Worm (Caenorhabditis elegans) whole organism, early embryonic: ENCODE measurements around the gene zip-6.
"Not testable (repeated sequence)": the region's sequence is repeated elsewhere in the genome, so short reads cannot be mapped to it uniquely, and the experiment has no call there.

Experiments used
- B0310.2 ChIP-seq: sonication (generic microtip); optimal IDR thresholded peaks from 2 replicates; lab custom pipeline; 2016; ENCODE audit warnings: mild to moderate bottlenecking, missing genetic modification characterization, missing compliant biosample characterization
- F13C5.2 ChIP-seq: sonication (generic microtip); optimal IDR thresholded peaks from 2 replicates; lab custom pipeline; 2017; ENCODE audit warnings: mild to moderate bottlenecking, missing genetic modification characterization, inconsistent platforms, missing compliant biosample characterization
- aly-1 ChIP-seq: sonication (generic microtip); optimal IDR thresholded peaks from 2 replicates; lab custom pipeline; 2016; ENCODE audit warnings: missing genetic modification characterization, missing compliant biosample characterization
- ama-1 ChIP-seq: fragments of 150-350 bp; optimal IDR thresholded peaks from 2 replicates; lab custom pipeline; 2014
- ceh-13 ChIP-seq: fragments of 200-800 bp; sonication (Bioruptor generic); optimal IDR thresholded peaks from 2 replicates; lab custom pipeline; 2018; ENCODE audit warnings: mild to moderate bottlenecking, missing genetic modification characterization, missing compliant biosample characterization
- ceh-36 ChIP-seq: sonication (generic microtip); optimal IDR thresholded peaks from 2 replicates; lab custom pipeline; 2016; ENCODE audit warnings: missing genetic modification characterization, inconsistent platforms, missing compliant biosample characterization
- ets-7 ChIP-seq: sonication (generic microtip); optimal IDR thresholded peaks from 2 replicates; lab custom pipeline; 2016; ENCODE audit warnings: missing genotype, missing genetic modification characterization, missing compliant biosample characterization
- flt-1 ChIP-seq: fragments of 200-800 bp; sonication (Bioruptor generic); IDR thresholded peaks from 2 replicates; pipeline ENCODE4 v1.3.6; 2022; ENCODE audit warnings: missing genetic modification characterization, missing compliant biosample characterization
- hmbx-1 ChIP-seq: sonication (generic microtip); optimal IDR thresholded peaks from 2 replicates; lab custom pipeline; 2016; ENCODE audit warnings: mild to moderate bottlenecking, missing genetic modification characterization, missing compliant biosample characterization
- hmg-4 ChIP-seq: fragments of 200-800 bp; sonication (Bioruptor generic); optimal IDR thresholded peaks from 2 replicates; lab custom pipeline; 2018; ENCODE audit warnings: mild to moderate bottlenecking, missing genetic modification characterization, missing compliant biosample characterization
- hnd-1 ChIP-seq: sonication (generic microtip); optimal IDR thresholded peaks from 2 replicates; lab custom pipeline; 2016; ENCODE audit warnings: missing genetic modification characterization, missing compliant biosample characterization
- pes-1 ChIP-seq: fragments of 200-800 bp; sonication (Bioruptor generic); IDR thresholded peaks from 2 replicates; pipeline ENCODE4 v1.3.6; 2022; ENCODE audit warnings: missing genetic modification reagents, missing genetic modification characterization, missing compliant biosample characterization
- scrt-1 ChIP-seq: fragments of 200-800 bp; sonication (Bioruptor generic); IDR thresholded peaks from 2 replicates; pipeline ENCODE4 v1.3.6; 2022; ENCODE audit warnings: missing genetic modification characterization, missing compliant biosample characterization
- sea-1 ChIP-seq: fragments of 200-800 bp; sonication (Bioruptor generic); conservative IDR thresholded peaks from 2 replicates; pipeline ENCODE4 v1.3.6; 2022; ENCODE audit warnings: missing genetic modification characterization, missing compliant biosample characterization
- tbx-11 ChIP-seq: fragments of 200-800 bp; sonication (Bioruptor generic); IDR thresholded peaks from 2 replicates; pipeline ENCODE4 v1.3.6; 2022; ENCODE audit warnings: missing genetic modification characterization, missing compliant biosample characterization
- tbx-37 ChIP-seq: fragments of 200-800 bp; sonication (Bioruptor generic); conservative IDR thresholded peaks from 2 replicates; pipeline ENCODE4 v1.3.6; 2022; ENCODE audit warnings: missing genetic modification reagents, missing genetic modification characterization, missing compliant biosample characterization
- tra-4 ChIP-seq: sonication (generic microtip); optimal IDR thresholded peaks from 2 replicates; lab custom pipeline; 2017; ENCODE audit warnings: missing genetic modification characterization, missing compliant biosample characterization

zip-6 gene

ce11 chrIV:11180077-11180476 is 37.9 kb downstream of the zip-6 start:
- no peak for TF ChIP-seq tbx-11
- no peak for TF ChIP-seq tra-4 (tag; lab: Kevin White, UChicago)
- no peak for TF ChIP-seq tbx-37
- TF ChIP-seq ceh-13 (GFP tag; lab: Kevin White, UChicago): no peak
- TF ChIP-seq hmg-4 (GFP tag; lab: Kevin White, UChicago): no peak
- TF ChIP-seq B0310.2 (tag; lab: Kevin White, UChicago): no peak
- TF ChIP-seq sea-1 (GFP tag; lab: Robert Waterston, UW): no peak
- TF ChIP-seq aly-1 (tag; lab: Kevin White, UChicago): no peak

- not testable (repeated sequence) for TF ChIP-seq hmg-4 (GFP tag; lab: Kevin White, UChicago); hnd-1; scrt-1 (GFP tag; lab: Robert Waterston, UW)
Measured at ce11 chrIV:11179123-11179740, 38.7 kb downstream of the zip-6 start, which contains the start of gene cpt-2. Gene cpt-2 (plus strand): TSS chrIV:11179645.

ce11 chrIV:11178495-11178894 is 39.4 kb downstream of the zip-6 start, which contains the start of gene C08F8.9:
Gene C08F8.9 (minus strand): TSS chrIV:11178595.
- TF ChIP-seq ceh-36 (no peak), flt-1 (GFP tag; lab: Robert Waterston, UW) (no peak), sea-1 (GFP tag; lab: Robert Waterston, UW) (no peak), aly-1 (tag; lab: Kevin White, UChicago) (no peak), hmg-4 (GFP tag; lab: Kevin White, UChicago) (no peak), ceh-13 (GFP tag; lab: Kevin White, UChicago) (no peak), tra-4 (tag; lab: Kevin White, UChicago) (no peak), F13C5.2 (no peak), hmbx-1 (tag; lab: Kevin White, UChicago) (no peak), B0310.2 (tag; lab: Kevin White, UChicago) (no peak), tbx-37 (no peak), scrt-1 (GFP tag; lab: Robert Waterston, UW) (no peak), hnd-1 (no peak), pes-1 (GFP tag; lab: Robert Waterston, UW) (no peak), tbx-11 (no peak), ama-1 (lab: Kevin White, UChicago) (no peak), ets-7 (tag; lab: Kevin White, UChicago) (no peak)

- no peak for TF ChIP-seq flt-1 (GFP tag; lab: Robert Waterston, UW)
- TF ChIP-seq F13C5.2: no peak
- TF ChIP-seq hmg-4 (GFP tag; lab: Kevin White, UChicago): no peak
- no peak for TF ChIP-seq B0310.2 (tag; lab: Kevin White, UChicago)
- no peak for TF ChIP-seq aly-1 (tag; lab: Kevin White, UChicago)
- no peak for TF ChIP-seq ceh-36
Measured at ce11 chrIV:11176967-11177366, 41.0 kb downstream of the zip-6 start, which contains the start of gene rap-3. Gene rap-3 (plus strand): TSS chrIV:11177267.

ce11 chrIV:11174772-11175171 is 43.2 kb downstream of the zip-6 start:
- TF ChIP-seq ets-7 (tag; lab: Kevin White, UChicago): no peak
- no peak for TF ChIP-seq aly-1 (tag; lab: Kevin White, UChicago)
- no peak for TF ChIP-seq flt-1 (GFP tag; lab: Robert Waterston, UW)
- no peak for TF ChIP-seq ceh-13 (GFP tag; lab: Kevin White, UChicago)
- no peak for TF ChIP-seq scrt-1 (GFP tag; lab: Robert Waterston, UW)
- TF ChIP-seq hmbx-1 (tag; lab: Kevin White, UChicago): no peak
- TF ChIP-seq sea-1 (GFP tag; lab: Robert Waterston, UW): no peak

- TF ChIP-seq ets-7 (tag; lab: Kevin White, UChicago): no peak
- TF ChIP-seq ceh-13 (GFP tag; lab: Kevin White, UChicago): no peak
- TF ChIP-seq sea-1 (GFP tag; lab: Robert Waterston, UW): no peak
- TF ChIP-seq F13C5.2: no peak
- no peak for TF ChIP-seq tbx-37
- TF ChIP-seq hmbx-1 (tag; lab: Kevin White, UChicago): no peak
- TF ChIP-seq flt-1 (GFP tag; lab: Robert Waterston, UW): no peak
- no peak for TF ChIP-seq hmg-4 (GFP tag; lab: Kevin White, UChicago)
- TF ChIP-seq hnd-1: no peak
- no peak for TF ChIP-seq ama-1 (lab: Kevin White, UChicago)
- no peak for TF ChIP-seq aly-1 (tag; lab: Kevin White, UChicago)
Measured at ce11 chrIV:11169652-11170051, 48.3 kb downstream of the zip-6 start, which contains the start of gene nhr-67. Gene nhr-67 (plus strand): TSS chrIV:11169748.

- TF ChIP-seq hmbx-1 (tag; lab: Kevin White, UChicago): no peak
- no peak for TF ChIP-seq ets-7 (tag; lab: Kevin White, UChicago)
- TF ChIP-seq tbx-11: no peak
- no peak for TF ChIP-seq hmg-4 (GFP tag; lab: Kevin White, UChicago)
- no peak for TF ChIP-seq aly-1 (tag; lab: Kevin White, UChicago)
- TF ChIP-seq sea-1 (GFP tag; lab: Robert Waterston, UW): no peak
- TF ChIP-seq scrt-1 (GFP tag; lab: Robert Waterston, UW): no peak
- TF ChIP-seq hnd-1: no peak
- TF ChIP-seq ceh-13 (GFP tag; lab: Kevin White, UChicago): no peak
- no peak for TF ChIP-seq B0310.2 (tag; lab: Kevin White, UChicago)
- TF ChIP-seq ceh-36: no peak
- no peak for TF ChIP-seq tra-4 (tag; lab: Kevin White, UChicago)
- no peak for TF ChIP-seq pes-1 (GFP tag; lab: Robert Waterston, UW)
- TF ChIP-seq ama-1 (lab: Kevin White, UChicago): no peak
- no peak for TF ChIP-seq flt-1 (GFP tag; lab: Robert Waterston, UW)
Measured at ce11 chrIV:11164831-11165230, 53.1 kb downstream of the zip-6 start, which contains the start of gene C08F8.6. Gene C08F8.6 (minus strand): TSS chrIV:11164931.
